Fruit fly (Drosophila melanogaster): ENCODE results near the gene mtSSB.

The mtSSB gene

DNA sequence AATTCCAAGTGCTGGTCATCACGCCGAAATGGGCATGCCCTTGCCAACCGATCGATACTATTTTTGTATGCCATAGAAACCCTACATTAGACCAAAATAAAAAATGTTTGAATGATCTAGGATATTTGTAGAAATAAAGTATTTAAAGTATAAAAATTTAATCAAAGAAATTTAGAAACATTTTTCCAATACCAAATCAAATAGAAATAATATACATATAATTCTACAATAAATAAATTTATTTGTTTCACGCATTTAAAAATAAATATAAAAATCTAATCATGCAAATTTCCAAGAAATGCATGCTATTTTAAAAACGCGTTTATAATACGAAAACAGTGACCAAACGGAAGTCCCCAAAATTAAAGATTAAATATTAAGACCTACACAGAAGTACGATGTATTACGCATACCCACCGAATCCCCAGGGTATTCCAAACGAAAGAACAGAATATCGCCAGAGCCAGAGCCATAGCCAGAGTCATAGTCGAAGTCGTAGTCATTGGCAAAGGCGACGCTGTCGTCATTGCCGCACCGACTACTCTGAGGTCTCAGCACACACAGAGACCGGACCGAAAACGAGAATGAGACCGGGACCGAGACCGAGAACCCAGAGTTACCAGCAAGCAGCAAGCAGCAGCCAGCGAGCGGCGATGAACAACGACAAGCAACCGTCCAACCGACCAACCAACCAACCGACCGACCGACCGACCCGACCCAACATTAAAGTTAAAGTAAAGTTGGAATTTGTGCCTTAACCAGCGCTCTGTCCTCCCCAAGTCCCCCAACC lies 4.1 kb upstream of the mtSSB start (continued):
- TF ChIP-seq Dad (GFP tag; optimal IDR thresholded peaks at IDR 0.05) = no peak
- TF ChIP-seq Dbx (GFP tag; IDR thresholded peaks at IDR 0.05) = peak; percentile 50; the same call in 2 of the 3 replicates
- no peak for TF ChIP-seq CG31365 (tag; optimal IDR thresholded peaks at IDR 0.05)
- no peak for TF ChIP-seq Dp (GFP tag; optimal IDR thresholded peaks at IDR 0.05)
- no peak for TF ChIP-seq ab (GFP tag; optimal IDR thresholded peaks at IDR 0.05)
- TF ChIP-seq Adf1 (GFP tag; IDR thresholded peaks at IDR 0.05) = peak; percentile 61; the same call in 1 of the 2 replicates
- no peak for TF ChIP-seq CG5245 (GFP tag; optimal IDR thresholded peaks at IDR 0.05)
- TF ChIP-seq cad (GFP tag; optimal IDR thresholded peaks at IDR 0.05) = no peak
- no peak for TF ChIP-seq sd (tag; optimal IDR thresholded peaks at IDR 0.05)
- TF ChIP-seq exex (tag; optimal IDR thresholded peaks at IDR 0.05) = no peak
- TF ChIP-seq CG17385 (GFP tag; optimal IDR thresholded peaks at IDR 0.05) = peak; percentile 26
- TF ChIP-seq Neu2 (GFP tag; optimal IDR thresholded peaks at IDR 0.05; ENCODE audit: borderline replicate concordance) = no peak
- no peak for TF ChIP-seq wek (GFP tag; optimal IDR thresholded peaks at IDR 0.05)
- TF ChIP-seq CG7372 (GFP tag; IDR thresholded peaks at IDR 0.05) = no peak
- no peak; the same call in 1 of the 2 replicates for TF ChIP-seq lmd (GFP tag; IDR thresholded peaks at IDR 0.05)
- TF ChIP-seq Ptx1 (GFP tag; IDR thresholded peaks at IDR 0.05) = no peak; the same call in 1 of the 2 replicates
- TF ChIP-seq CG14667 (GFP tag; IDR thresholded peaks at IDR 0.05) = no peak
- no peak for TF ChIP-seq Doc2 (GFP tag; IDR thresholded peaks at IDR 0.05)
- peak; percentile 29 for TF ChIP-seq cato (GFP tag; optimal IDR thresholded peaks at IDR 0.05; ENCODE audit: borderline replicate concordance)
- TF ChIP-seq Drgx (GFP tag; IDR thresholded peaks at IDR 0.05) = no peak
- TF ChIP-seq BtbVII (GFP tag; optimal IDR thresholded peaks at IDR 0.05) = peak; percentile 40
- no peak for TF ChIP-seq CG3726 (GFP tag; IDR thresholded peaks at IDR 0.05)
- no peak for TF ChIP-seq klu (GFP tag; IDR thresholded peaks at IDR 0.05)
- no peak for TF ChIP-seq pita (GFP tag; optimal IDR thresholded peaks at IDR 0.05)
- TF ChIP-seq Tbp (GFP tag; optimal IDR thresholded peaks at IDR 0.05) = no peak
- peak; percentile 43 for TF ChIP-seq HHEX (GFP tag; optimal IDR thresholded peaks at IDR 0.05)
- TF ChIP-seq CG10267 (tag; optimal IDR thresholded peaks at IDR 0.05) = peak; percentile 59
- TF ChIP-seq CG17568 (GFP tag; optimal IDR thresholded peaks at IDR 0.05) = no peak
- no peak for TF ChIP-seq mam (GFP tag; optimal IDR thresholded peaks at IDR 0.05)
- no peak for TF ChIP-seq gce (GFP tag; IDR thresholded peaks at IDR 0.05)
- TF ChIP-seq wor (GFP tag; IDR thresholded peaks at IDR 0.05) = no peak
- peak; percentile 4 for TF ChIP-seq CG12071 (GFP tag; optimal IDR thresholded peaks at IDR 0.05)
- no peak for TF ChIP-seq CG32772 (GFP tag; IDR thresholded peaks at IDR 0.05)
- no peak for TF ChIP-seq aop (GFP tag; IDR thresholded peaks at IDR 0.05)
- TF ChIP-seq Taf1 (GFP tag; IDR thresholded peaks at IDR 0.05) = 0 out of 2 replicates have a peak, but pooled peaks have one; percentile 18
- TF ChIP-seq CG18619 (GFP tag; optimal IDR thresholded peaks at IDR 0.05) = peak; percentile 49
- TF ChIP-seq ash1 (GFP tag; optimal IDR thresholded peaks at IDR 0.05) = no peak
- no peak for TF ChIP-seq CG12744 (GFP tag; optimal IDR thresholded peaks at IDR 0.05)
- TF ChIP-seq Oaz (GFP tag; IDR thresholded peaks at IDR 0.05) = no peak
- TF ChIP-seq dmrt11E (tag; optimal IDR thresholded peaks at IDR 0.05) = peak; percentile 73
- TF ChIP-seq HmgD (GFP tag; optimal IDR thresholded peaks at IDR 0.05) = no peak
- peak; percentile 31; the same call in 1 of the 2 replicates for TF ChIP-seq tna (GFP tag; IDR thresholded peaks at IDR 0.05; ENCODE audit: partially characterized antibody)
- no peak for TF ChIP-seq H2.0 (GFP tag; IDR thresholded peaks at IDR 0.05)
- no peak for TF ChIP-seq CG10462 (GFP tag; optimal IDR thresholded peaks at IDR 0.05)
- no peak for TF ChIP-seq fd64A (GFP tag; optimal IDR thresholded peaks at IDR 0.05)
- peak; percentile 53; the same call in 1 of the 2 replicates for TF ChIP-seq CG14014 (GFP tag; IDR thresholded peaks at IDR 0.05)
- TF ChIP-seq CG2116 (GFP tag; optimal IDR thresholded peaks at IDR 0.05) = no peak
- no peak for TF ChIP-seq hkb (optimal IDR thresholded peaks at IDR 0.05)
- TF ChIP-seq hkb (GFP tag; IDR thresholded peaks at IDR 0.05) = 0 out of 2 replicates have a peak, but pooled peaks have one; percentile 24
- TF ChIP-seq Antp (GFP tag; optimal IDR thresholded peaks at IDR 0.05) = no peak
- no peak for TF ChIP-seq Bdp1 (GFP tag; optimal IDR thresholded peaks at IDR 0.05)

Data from whole organism, embryonic.